Worm (Caenorhabditis elegans) whole organism, mixed stage, embryonic: Measurements from ENCODE around the gene F53F4.12.

Experiments used
- M03D4.4 ChIP-seq: sonication (generic microtip); optimal IDR thresholded peaks from 2 replicates; lab custom pipeline; 2017; ENCODE audit warnings: mild to moderate bottlenecking, missing genetic modification characterization, missing compliant biosample characterization
- bed-3 ChIP-seq: fragments of 200-800 bp; sonication (Bioruptor generic); optimal IDR thresholded peaks from 3 replicates; lab custom pipeline; 2018; ENCODE audit warnings: mild to moderate bottlenecking, missing genetic modification characterization, moderate library complexity, missing compliant biosample characterization
- blmp-1 ChIP-seq: fragments of 150-350 bp; optimal IDR thresholded peaks from 2 replicates; lab custom pipeline; 2014; ENCODE audit warnings: missing biosample characterization, missing genetic modification characterization
- ceh-39 ChIP-seq: fragments of 150-350 bp; optimal IDR thresholded peaks from 2 replicates; lab custom pipeline; 2014; ENCODE audit warnings: missing biosample characterization, missing genetic modification characterization
- ceh-43 ChIP-seq: fragments of 200-800 bp; sonication (Bioruptor generic); optimal IDR thresholded peaks from 2 replicates; lab custom pipeline; 2018; ENCODE audit warnings: mild to moderate bottlenecking, missing genetic modification characterization, moderate library complexity, missing compliant biosample characterization
- ceh-83 ChIP-seq: fragments of 200-800 bp; sonication (Bioruptor generic); optimal IDR thresholded peaks from 2 replicates; lab custom pipeline; 2018; ENCODE audit warnings: mild to moderate bottlenecking, missing genetic modification characterization, missing compliant biosample characterization
- ces-1 ChIP-seq: fragments of 150-350 bp; optimal IDR thresholded peaks from 2 replicates; lab custom pipeline; 2014; ENCODE audit warnings: missing biosample characterization, missing genetic modification reagents, missing genetic modification characterization
- cnd-1 ChIP-seq: fragments of 200-800 bp; sonication (Bioruptor generic); optimal IDR thresholded peaks from 2 replicates; lab custom pipeline; 2018; ENCODE audit warnings: mild to moderate bottlenecking, missing genetic modification characterization, missing compliant biosample characterization
- drap-1 ChIP-seq: fragments of 200-800 bp; sonication (Bioruptor generic); optimal IDR thresholded peaks from 3 replicates; lab custom pipeline; 2018; ENCODE audit warnings: mild to moderate bottlenecking, missing genetic modification characterization, missing compliant biosample characterization
- elt-1 ChIP-seq: sonication (generic microtip); optimal IDR thresholded peaks from 2 replicates; lab custom pipeline; 2017; ENCODE audit warnings: missing genetic modification characterization, mild to moderate bottlenecking, missing compliant biosample characterization, antibody characterized with exemption, moderate library complexity, borderline replicate concordance; ENCODE audit not compliant: insufficient read depth
- elt-3 ChIP-seq: fragments of 150-350 bp; optimal IDR thresholded peaks from 2 replicates; lab custom pipeline; 2014; ENCODE audit warnings: missing biosample characterization, missing genetic modification characterization
- flh-1 ChIP-seq: fragments of 200-800 bp; sonication (Bioruptor generic); optimal IDR thresholded peaks from 2 replicates; lab custom pipeline; 2018; ENCODE audit warnings: mild to moderate bottlenecking, missing genetic modification characterization, moderate library complexity, missing compliant biosample characterization
- ham-2 ChIP-seq: fragments of 200-800 bp; sonication (Bioruptor generic); optimal IDR thresholded peaks from 2 replicates; lab custom pipeline; 2018; ENCODE audit warnings: mild to moderate bottlenecking, missing genetic modification characterization, missing compliant biosample characterization
- lin-13 ChIP-seq: fragments of 150-350 bp; optimal IDR thresholded peaks from 2 replicates; lab custom pipeline; 2014; ENCODE audit warnings: missing biosample characterization, missing genetic modification characterization
- lin-32 ChIP-seq: fragments of 200-800 bp; sonication (Bioruptor generic); optimal IDR thresholded peaks from 2 replicates; lab custom pipeline; 2018; ENCODE audit warnings: mild to moderate bottlenecking, missing genetic modification characterization, missing compliant biosample characterization
- mab-5 ChIP-seq: fragments of 150-350 bp; optimal IDR thresholded peaks from 2 replicates; lab custom pipeline; 2014; ENCODE audit warnings: missing biosample characterization, missing genetic modification characterization
- mep-1 ChIP-seq: fragments of 150-350 bp; optimal IDR thresholded peaks from 2 replicates; lab custom pipeline; 2017; ENCODE audit warnings: missing biosample characterization, missing genetic modification reagents, missing genetic modification characterization, inconsistent platforms
- nhr-12 ChIP-seq: fragments of 150-350 bp; optimal IDR thresholded peaks from 2 replicates; lab custom pipeline; 2014; ENCODE audit warnings: missing biosample characterization, missing genetic modification characterization
- nhr-2 ChIP-seq: fragments of 150-350 bp; optimal IDR thresholded peaks from 2 replicates; lab custom pipeline; 2014; ENCODE audit warnings: missing biosample characterization, missing genetic modification characterization
- nhr-237 ChIP-seq: fragments of 150-350 bp; optimal IDR thresholded peaks from 2 replicates; lab custom pipeline; 2014; ENCODE audit warnings: missing biosample characterization, missing genetic modification characterization
- nhr-28 ChIP-seq: fragments of 150-350 bp; optimal IDR thresholded peaks from 2 replicates; lab custom pipeline; 2014; ENCODE audit warnings: missing biosample characterization, missing genetic modification characterization
- nhr-76 ChIP-seq: sonication (generic microtip); optimal IDR thresholded peaks from 2 replicates; lab custom pipeline; 2017; ENCODE audit warnings: missing biosample characterization, missing genetic modification characterization
- pha-4 ChIP-seq: fragments of 150-350 bp; optimal IDR thresholded peaks from 2 replicates; lab custom pipeline; 2018; ENCODE audit warnings: missing biosample characterization, missing genetic modification reagents, missing genetic modification characterization
- sem-2 ChIP-seq: fragments of 200-800 bp; sonication (Bioruptor generic); optimal IDR thresholded peaks from 2 replicates; lab custom pipeline; 2018; ENCODE audit warnings: mild to moderate bottlenecking, missing genetic modification characterization, missing compliant biosample characterization
- snpc-4 ChIP-seq: fragments of 150-350 bp; optimal IDR thresholded peaks from 2 replicates; lab custom pipeline; 2014; ENCODE audit warnings: missing biosample characterization, missing genetic modification characterization
- sptf-1 ChIP-seq: sonication (generic microtip); optimal IDR thresholded peaks from 2 replicates; lab custom pipeline; 2017; ENCODE audit warnings: mild to moderate bottlenecking, missing genetic modification characterization, moderate library complexity, missing compliant biosample characterization
- tbx-8 ChIP-seq: fragments of 200-800 bp; sonication (Bioruptor generic); optimal IDR thresholded peaks from 2 replicates; lab custom pipeline; 2018; ENCODE audit warnings: mild to moderate bottlenecking, missing genetic modification characterization, moderate library complexity, missing compliant biosample characterization
- unc-120 ChIP-seq: sonication (generic microtip); optimal IDR thresholded peaks from 2 replicates; lab custom pipeline; 2017; ENCODE audit warnings: missing genetic modification characterization, missing compliant biosample characterization; ENCODE audit not compliant: poor library complexity, severe bottlenecking
- unc-39 ChIP-seq: fragments of 150-350 bp; optimal IDR thresholded peaks from 2 replicates; lab custom pipeline; 2014; ENCODE audit warnings: missing biosample characterization, missing genetic modification characterization
- unc-62 ChIP-seq: fragments of 150-350 bp; optimal IDR thresholded peaks from 2 replicates; lab custom pipeline; 2014; ENCODE audit warnings: missing biosample characterization, missing genetic modification reagents, missing genetic modification characterization
- zip-8 ChIP-seq: fragments of 150-350 bp; optimal IDR thresholded peaks from 2 replicates; lab custom pipeline; 2014; ENCODE audit warnings: missing biosample characterization, missing genetic modification characterization
- ztf-11 ChIP-seq: fragments of 150-350 bp; optimal IDR thresholded peaks from 2 replicates; lab custom pipeline; 2014; ENCODE audit warnings: missing biosample characterization, missing genetic modification characterization

F53F4.12 gene

ce11 chrV:13621720-13622119, 4.1 kb upstream of the F53F4.12 start, which contains the start of gene F53F4.16:
F53F4.16 (minus strand) TSS chrV:13621820.
- no peak for TF ChIP-seq lin-13 (tag; lab: Kevin White, UChicago)
- TF ChIP-seq snpc-4 (tag; lab: Kevin White, UChicago), result no peak
- no peak for TF ChIP-seq mep-1 (tag; lab: Kevin White, UChicago)
- no peak for TF ChIP-seq nhr-2 (tag; lab: Kevin White, UChicago)
- TF ChIP-seq cnd-1 (tag; lab: Kevin White, UChicago), result no peak
- no peak for TF ChIP-seq elt-3
- TF ChIP-seq ceh-83 (GFP tag; lab: Kevin White, UChicago), result no peak
- TF ChIP-seq ceh-43 (GFP tag; lab: Kevin White, UChicago), result no peak
- no peak for TF ChIP-seq bed-3
- no peak for TF ChIP-seq nhr-237 (tag; lab: Kevin White, UChicago)
- no peak for TF ChIP-seq drap-1 (GFP tag; lab: Kevin White, UChicago)
- no peak for TF ChIP-seq unc-120 (tag; lab: Kevin White, UChicago)
- TF ChIP-seq elt-1 (tag; lab: Kevin White, UChicago), result no peak
- TF ChIP-seq blmp-1 (tag; lab: Kevin White, UChicago), result no peak
- no peak for TF ChIP-seq mab-5 (tag; lab: Kevin White, UChicago)
- TF ChIP-seq pha-4, result no peak
- TF ChIP-seq ztf-11, result no peak
- no peak for TF ChIP-seq ham-2
- TF ChIP-seq unc-62 (GFP tag; lab: Kevin White, UChicago), result no peak

- TF ChIP-seq drap-1 (GFP tag; lab: Kevin White, UChicago) (no peak), zip-8 (tag; lab: Kevin White, UChicago) (no peak), elt-1 (tag; lab: Kevin White, UChicago) (no peak), snpc-4 (tag; lab: Kevin White, UChicago) (no peak), mab-5 (tag; lab: Kevin White, UChicago) (no peak), cnd-1 (tag; lab: Kevin White, UChicago) (no peak), M03D4.4 (no peak), lin-13 (tag; lab: Kevin White, UChicago) (no peak), unc-39 (tag; lab: Kevin White, UChicago) (no peak), sptf-1 (no peak), nhr-237 (tag; lab: Kevin White, UChicago) (no peak), elt-3 (no peak), lin-32 (no peak), nhr-28 (tag; lab: Kevin White, UChicago) (no peak), ceh-43 (GFP tag; lab: Kevin White, UChicago) (no peak), ceh-39 (tag; lab: Kevin White, UChicago) (no peak), bed-3 (no peak), ces-1 (GFP tag; lab: Kevin White, UChicago) (no peak), nhr-76 (tag; lab: Kevin White, UChicago) (no peak), sem-2 (no peak)
These were observed 1.4 kb upstream of the F53F4.12 start, which contains the start of gene F53F4.11 for ce11 chrV:13624424-13624823. F53F4.11 (minus strand) TSS chrV:13624524.

ce11 chrV:13627103-13627623, 1.3 kb downstream of the F53F4.12 start, which contains the start of gene sde-2:
sde-2 (plus strand) TSS chrV:13627573.
- no peak for TF ChIP-seq mep-1 (tag; lab: Kevin White, UChicago)
- peak; percentile 82 for TF ChIP-seq ces-1 (GFP tag; lab: Kevin White, UChicago)
- no peak for TF ChIP-seq blmp-1 (tag; lab: Kevin White, UChicago)

ce11 chrV:13634149-13634548, 8.3 kb downstream of the F53F4.12 start, which contains the start of gene H37A05.2:
H37A05.2 (minus strand) TSS chrV:13634249.
- no peak for TF ChIP-seq ztf-11
- TF ChIP-seq drap-1 (GFP tag; lab: Kevin White, UChicago), result no peak
- no peak for TF ChIP-seq mep-1 (tag; lab: Kevin White, UChicago)
- no peak for TF ChIP-seq ceh-83 (GFP tag; lab: Kevin White, UChicago)
- TF ChIP-seq unc-120 (tag; lab: Kevin White, UChicago), result no peak
- no peak for TF ChIP-seq zip-8 (tag; lab: Kevin White, UChicago)
- no peak for TF ChIP-seq flh-1 (GFP tag; lab: Kevin White, UChicago)
- no peak for TF ChIP-seq tbx-8 (GFP tag; lab: Kevin White, UChicago)
- TF ChIP-seq nhr-237 (tag; lab: Kevin White, UChicago), result no peak
- no peak for TF ChIP-seq M03D4.4
- TF ChIP-seq nhr-12, result no peak
- TF ChIP-seq lin-32, result no peak
- TF ChIP-seq sem-2, result no peak
- TF ChIP-seq ceh-43 (GFP tag; lab: Kevin White, UChicago), result no peak
- no peak for TF ChIP-seq unc-62 (GFP tag; lab: Kevin White, UChicago)
- TF ChIP-seq ceh-39 (tag; lab: Kevin White, UChicago), result no peak
- no peak for TF ChIP-seq nhr-28 (tag; lab: Kevin White, UChicago)
- no peak for TF ChIP-seq cnd-1 (tag; lab: Kevin White, UChicago)
- TF ChIP-seq bed-3, result no peak
- TF ChIP-seq nhr-2 (tag; lab: Kevin White, UChicago), result no peak
